Worm (Caenorhabditis elegans): ENCODE results near the gene ncs-4.
A peak's percentile ranks its signal among the peaks of the same experiment; 100 is the strongest.

The ncs-4 gene

DNA sequence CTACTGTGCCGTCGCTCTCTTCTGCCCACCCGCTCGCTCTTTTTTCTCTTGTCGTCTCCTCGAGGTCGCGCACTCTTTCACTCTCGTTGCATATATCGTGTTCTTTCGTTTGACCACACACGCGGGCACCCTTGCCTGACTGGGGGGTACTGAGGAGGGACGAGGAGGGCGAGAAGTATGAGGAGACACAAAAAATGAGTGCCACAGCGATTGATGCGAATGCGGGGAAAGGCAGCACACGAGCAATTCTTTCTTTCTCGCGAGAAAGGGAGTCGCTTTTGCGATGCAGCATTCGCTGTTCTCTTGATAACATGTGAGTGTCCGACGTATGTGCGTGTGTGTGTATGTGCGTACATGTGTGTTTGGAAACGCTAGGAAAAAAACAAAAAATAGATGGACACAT is 12.2 kb downstream of the ncs-4 start (continued):
- TF ChIP-seq F22D6.2 (tag; optimal IDR thresholded peaks at IDR 0.05) (peak; percentile 50), nhr-27 (tag; optimal IDR thresholded peaks at IDR 0.05) (no peak), attf-3 (GFP tag; conservative IDR thresholded peaks at IDR 0.05) (no peak), B0035.1 (tag; optimal IDR thresholded peaks at IDR 0.05) (no peak), zfh-2 (GFP tag; conservative IDR thresholded peaks at IDR 0.05) (peak; percentile 98), madf-6 (GFP tag; IDR thresholded peaks at IDR 0.05) (no peak), Y95B8A.8 (GFP tag; IDR thresholded peaks at IDR 0.05) (no peak), hmg-1.2 (GFP tag; IDR thresholded peaks at IDR 0.05) (peak; percentile 60), madf-8 (GFP tag; conservative IDR thresholded peaks at IDR 0.05) (no peak), die-1 (tag; optimal IDR thresholded peaks at IDR 0.05) (no peak), ceh-100 (GFP tag; IDR thresholded peaks at IDR 0.05) (no peak), lag-1 (GFP tag; IDR thresholded peaks at IDR 0.05) (no peak), mxl-1 (tag; optimal IDR thresholded peaks at IDR 0.05) (no peak), unc-130 (GFP tag; optimal IDR thresholded peaks at IDR 0.05) (no peak), cebp-2 (GFP tag; IDR thresholded peaks at IDR 0.05) (no peak), ztf-3 (GFP tag; optimal IDR thresholded peaks at IDR 0.05) (no peak), ztf-25 (GFP tag; IDR thresholded peaks at IDR 0.05) (no peak), athp-1 (tag; optimal IDR thresholded peaks at IDR 0.05) (no peak), gei-17 (GFP tag; optimal IDR thresholded peaks at IDR 0.05) (peak; percentile 18), ztf-28 (GFP tag; IDR thresholded peaks at IDR 0.05) (no peak), K11D2.4 (GFP tag; IDR thresholded peaks at IDR 0.05) (peak; percentile 68), nhr-80 (tag; optimal IDR thresholded peaks at IDR 0.05) (peak; percentile 83), pha-4 (tag; optimal IDR thresholded peaks at IDR 0.05) (no peak), hmg-20 (GFP tag; IDR thresholded peaks at IDR 0.05) (no peak), rec-8 (tag; optimal IDR thresholded peaks at IDR 0.05) (no peak), F55B11.4 (tag; optimal IDR thresholded peaks at IDR 0.05; ENCODE audit: borderline replicate concordance, insufficient read depth) (no peak), hsf-1 (GFP tag; IDR thresholded peaks at IDR 0.05) (no peak), nfyb-1 (GFP tag; IDR thresholded peaks at IDR 0.05) (0 out of 2 replicates have a peak, but pooled peaks have one; percentile 48), egl-44 (GFP tag; IDR thresholded peaks at IDR 0.05) (no peak), aptf-3 (GFP tag; IDR thresholded peaks at IDR 0.05) (no peak), ceh-58 (GFP tag; IDR thresholded peaks at IDR 0.05) (no peak), madf-3 (GFP tag; IDR thresholded peaks at IDR 0.05) (no peak), lir-1 (GFP tag; conservative IDR thresholded peaks at IDR 0.05) (no peak), T07F8.4 (tag; optimal IDR thresholded peaks at IDR 0.05) (peak; percentile 15), nhr-90 (tag; optimal IDR thresholded peaks at IDR 0.05) (peak; percentile 54), efl-1 (GFP tag; optimal IDR thresholded peaks at IDR 0.05) (no peak), atf-7 (tag; optimal IDR thresholded peaks at IDR 0.05) (no peak), B0261.1 (tag; optimal IDR thresholded peaks at IDR 0.05) (no peak), lin-54 (GFP tag; optimal IDR thresholded peaks at IDR 0.05) (peak; percentile 14), somi-1 (GFP tag; optimal IDR thresholded peaks at IDR 0.05) (peak; percentile 34), ztf-22 (GFP tag; optimal IDR thresholded peaks at IDR 0.05) (no peak), F57A8.1 (GFP tag; optimal IDR thresholded peaks at IDR 0.05) (no peak), nhr-179 (tag; optimal IDR thresholded peaks at IDR 0.05) (no peak), Y67H2A.10 (GFP tag; conservative IDR thresholded peaks at IDR 0.05) (no peak), hlh-12 (tag; optimal IDR thresholded peaks at IDR 0.05) (no peak), F37B4.10 (GFP tag; IDR thresholded peaks at IDR 0.05) (no peak), Y53G8AR.9 (GFP tag; conservative IDR thresholded peaks at IDR 0.05) (no peak), dpff-1 (tag; optimal IDR thresholded peaks at IDR 0.05) (no peak), F39B2.1 (GFP tag; IDR thresholded peaks at IDR 0.05) (no peak), bed-2 (GFP tag; IDR thresholded peaks at IDR 0.05) (no peak), ets-4 (GFP tag; optimal IDR thresholded peaks at IDR 0.05) (peak; percentile 60)

Measured in whole organism, young adult.